Fruit fly (Drosophila melanogaster) whole organism, adult: ENCODE data around the gene BG642312.

Experiments used
- Clk ChIP-seq: fragments of 200-800 bp; sonication (Bioruptor generic); optimal IDR thresholded peaks from 2 replicates; lab custom pipeline; 2017; ENCODE audit warnings: missing biosample characterization, missing genetic modification characterization
- Mnt ChIP-seq: fragments of 200-800 bp; sonication (Bioruptor generic); optimal IDR thresholded peaks from 2 replicates; lab custom pipeline; 2016; ENCODE audit warnings: missing biosample characterization, mild to moderate bottlenecking, missing genetic modification characterization
- bab1 ChIP-seq: fragments of 200-800 bp; sonication (Bioruptor generic); optimal IDR thresholded peaks from 3 replicates; lab custom pipeline; 2019; ENCODE audit warnings: missing biosample characterization, mild to moderate bottlenecking, missing genetic modification characterization, moderate library complexity
- cic ChIP-seq: fragments of 200-800 bp; sonication (Bioruptor generic); optimal IDR thresholded peaks from 2 replicates; lab custom pipeline; 2017; ENCODE audit warnings: missing biosample characterization, mild to moderate bottlenecking, missing genetic modification characterization, moderate library complexity
- ovo ChIP-seq: fragments of 200-800 bp; sonication (Bioruptor generic); optimal IDR thresholded peaks from 2 replicates; lab custom pipeline; 2016; ENCODE audit warnings: missing biosample characterization, missing genetic modification characterization

dm6 chr3L:6215976-6216786, 17.0 kb downstream of the BG642312 start:
- TF ChIP-seq cic (GFP tag; lab: Kevin White, UChicago): no peak
- no peak for TF ChIP-seq Clk (GFP tag; lab: Kevin White, UChicago)
- no peak for TF ChIP-seq Mnt
- no peak for TF ChIP-seq bab1 (GFP tag; lab: Kevin White, UChicago)
- no peak for TF ChIP-seq ovo (GFP tag; lab: Kevin White, UChicago)
